Worm (Caenorhabditis elegans) whole organism, L4 larva: Measurements from ENCODE around the gene cht-4.

Experiments
- jun-1 ChIP-seq: fragments of 150-350 bp; optimal IDR thresholded peaks from 2 replicates; lab custom pipeline; 2014; ENCODE audit warnings: missing biosample characterization, missing genetic modification reagents, missing genetic modification characterization
- lin-39 ChIP-seq: fragments of 150-350 bp; optimal IDR thresholded peaks from 2 replicates; lab custom pipeline; 2014; ENCODE audit warnings: missing biosample characterization, missing genetic modification reagents, missing genetic modification characterization
- nhr-42 ChIP-seq: fragments of 200-800 bp; sonication (Bioruptor generic); IDR thresholded peaks from 2 replicates; pipeline ENCODE4 v1.3.6; 2022; ENCODE audit warnings: missing genetic modification characterization, missing compliant biosample characterization
- spr-1 ChIP-seq: sonication (generic microtip); optimal IDR thresholded peaks from 2 replicates; lab custom pipeline; 2016; ENCODE audit warnings: mild to moderate bottlenecking, missing genetic modification characterization, missing compliant biosample characterization

DNA sequence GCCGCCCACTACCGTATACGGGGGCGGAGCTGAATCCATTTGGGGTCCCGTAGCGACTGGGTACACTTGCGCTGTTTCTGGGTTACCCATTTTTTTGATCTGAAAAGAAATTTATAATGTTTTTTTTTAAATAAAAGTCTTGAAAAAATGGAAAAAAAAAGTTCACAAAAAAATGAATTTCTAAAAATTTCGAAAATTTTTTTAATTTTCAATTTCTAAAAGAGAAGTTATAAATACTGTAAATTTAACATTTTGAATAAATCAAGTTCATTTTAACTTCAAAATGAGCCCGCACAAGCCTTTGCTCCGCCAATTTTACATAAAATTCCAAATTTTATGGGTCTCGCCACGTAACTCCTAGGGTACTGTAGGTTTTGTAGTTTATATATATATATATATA, 2.5 kb upstream of the cht-4 start, which contains the start of gene Y22D7AL.15:
- TF ChIP-seq nhr-42 (GFP tag; lab: Robert Waterston, UW) (no peak), spr-1 (tag; lab: Kevin White, UChicago) (no peak), lin-39 (tag; lab: Kevin White, UChicago) (no peak), jun-1 (tag; lab: Kevin White, UChicago) (no peak)
